Fruit fly (Drosophila melanogaster) whole organism, embryonic: ENCODE data around the gene CG46465.

ENCODE experiments used
- CG10147 ChIP-seq: fragments of 200-800 bp; sonication (Bioruptor generic); optimal IDR thresholded peaks from 2 replicates; lab custom pipeline; 2019; ENCODE audit warnings: missing biosample characterization, mild to moderate bottlenecking, missing genetic modification characterization, moderate library complexity
- CG10274 ChIP-seq: fragments of 200-800 bp; sonication (Bioruptor generic); optimal IDR thresholded peaks from 3 replicates; lab custom pipeline; 2017; ENCODE audit warnings: missing biosample characterization, mild to moderate bottlenecking, missing genetic modification characterization
- CG11560 ChIP-seq: fragments of 200-800 bp; sonication (Bioruptor generic); IDR thresholded peaks from 3 replicates; pipeline ENCODE4 v1.3.6; 2022; ENCODE audit warnings: missing biosample characterization, missing genetic modification characterization
- CG12071 ChIP-seq: fragments of 200-800 bp; sonication (Bioruptor generic); optimal IDR thresholded peaks from 3 replicates; lab custom pipeline; 2018; ENCODE audit warnings: missing biosample characterization, mild to moderate bottlenecking, missing genetic modification characterization
- CG1603 ChIP-seq: fragments of 200-800 bp; sonication (Bioruptor generic); optimal IDR thresholded peaks from 2 replicates; lab custom pipeline; 2019; ENCODE audit warnings: missing biosample characterization, mild to moderate bottlenecking, missing genetic modification characterization, moderate library complexity
- CG17359 ChIP-seq: fragments of 200-800 bp; sonication (Bioruptor generic); optimal IDR thresholded peaks from 3 replicates; lab custom pipeline; 2018; ENCODE audit warnings: missing biosample characterization, mild to moderate bottlenecking, missing genetic modification characterization, moderate library complexity
- CG17385 ChIP-seq: fragments of 200-800 bp; sonication (Bioruptor generic); optimal IDR thresholded peaks from 3 replicates; lab custom pipeline; 2018; ENCODE audit warnings: missing biosample characterization, mild to moderate bottlenecking, missing genetic modification characterization
- CG17829 ChIP-seq: fragments of 200-800 bp; optimal IDR thresholded peaks from 2 replicates; lab custom pipeline; 2019; ENCODE audit warnings: missing biosample characterization, mild to moderate bottlenecking, missing genetic modification characterization, moderate library complexity
- CG17912 ChIP-seq: fragments of 200-800 bp; sonication (Bioruptor generic); optimal IDR thresholded peaks from 2 replicates; lab custom pipeline; 2018; ENCODE audit warnings: missing biosample characterization, mild to moderate bottlenecking, missing genetic modification characterization
- CG2712 ChIP-seq: fragments of 200-800 bp; optimal IDR thresholded peaks from 3 replicates; lab custom pipeline; 2019; ENCODE audit warnings: missing biosample characterization, mild to moderate bottlenecking, missing genetic modification characterization, moderate library complexity
- CG2875 ChIP-seq: fragments of 200-800 bp; sonication (Bioruptor generic); optimal IDR thresholded peaks from 2 replicates; lab custom pipeline; 2017; ENCODE audit warnings: missing biosample characterization, mild to moderate bottlenecking, missing genetic modification characterization, missing genetic modification reagents
- CG2889 ChIP-seq: fragments of 200-800 bp; sonication (Bioruptor generic); IDR thresholded peaks from 3 replicates; pipeline ENCODE4 v1.3.6; 2022; ENCODE audit warnings: missing biosample characterization, missing genetic modification characterization
- CG30403 ChIP-seq: fragments of 200-800 bp; sonication (Bioruptor generic); optimal IDR thresholded peaks from 3 replicates; lab custom pipeline; 2016; ENCODE audit warnings: missing biosample characterization, missing genetic modification characterization
- CG33557 ChIP-seq: fragments of 200-800 bp; sonication (Bioruptor generic); optimal IDR thresholded peaks from 2 replicates; lab custom pipeline; 2019; ENCODE audit warnings: missing biosample characterization, mild to moderate bottlenecking, missing genetic modification characterization, moderate library complexity
- CG3838 ChIP-seq: fragments of 200-800 bp; sonication (Bioruptor generic); optimal IDR thresholded peaks from 3 replicates; lab custom pipeline; 2016; ENCODE audit warnings: missing biosample characterization, missing genetic modification characterization
- CG3995 ChIP-seq: fragments of 200-800 bp; sonication (Bioruptor generic); optimal IDR thresholded peaks from 3 replicates; lab custom pipeline; 2016; ENCODE audit warnings: missing biosample characterization, missing genetic modification characterization
- CG4328 ChIP-seq: fragments of 200-800 bp; sonication (Bioruptor generic); optimal IDR thresholded peaks from 3 replicates; lab custom pipeline; 2017; ENCODE audit warnings: missing biosample characterization, missing genetic modification reagents, missing genetic modification characterization
- CG4424 ChIP-seq: fragments of 200-800 bp; sonication (Bioruptor generic); optimal IDR thresholded peaks from 3 replicates; lab custom pipeline; 2016; ENCODE audit warnings: missing biosample characterization, missing genetic modification characterization
- CG7786 ChIP-seq: fragments of 200-800 bp; sonication (Bioruptor generic); optimal IDR thresholded peaks from 2 replicates; lab custom pipeline; 2016; ENCODE audit warnings: missing biosample characterization, missing genetic modification characterization
- CG8924 ChIP-seq: fragments of 200-800 bp; optimal IDR thresholded peaks from 3 replicates; lab custom pipeline; 2019; ENCODE audit warnings: missing biosample characterization, mild to moderate bottlenecking, missing genetic modification characterization, moderate library complexity
- CTCF ChIP-seq: fragments of 200-800 bp; sonication (Bioruptor generic); optimal IDR thresholded peaks from 2 replicates; lab custom pipeline; 2017; ENCODE audit warnings: missing biosample characterization, mild to moderate bottlenecking, missing genetic modification characterization, moderate library complexity
- Dfd ChIP-seq, 2 experiments: fragments of >200 bp; optimal IDR thresholded peaks; 2 replicates each; lab custom pipeline; 2017; ENCODE audit warnings: missing biosample characterization in 2 of 2, missing genetic modification characterization in 2 of 2
- Doc2 ChIP-seq: fragments of 200-800 bp; sonication (Bioruptor generic); IDR thresholded peaks from 2 replicates; pipeline ENCODE4 v1.3.6; 2022; ENCODE audit warnings: missing biosample characterization, missing genetic modification characterization
- Doc3 ChIP-seq: fragments of 200-800 bp; sonication (Bioruptor generic); IDR thresholded peaks from 3 replicates; pipeline ENCODE4 v1.3.6; 2022; ENCODE audit warnings: missing biosample characterization, missing genetic modification characterization; ENCODE audit not compliant: partially characterized antibody
- Eip74EF ChIP-seq, 2 experiments: fragments of 200-800 bp in 1 of 2; fragments of >200 bp in 1 of 2; sonication (Bioruptor generic) in 1 of 2; optimal IDR thresholded peaks; 2 replicates each; lab custom pipeline; 2017 to 2019; ENCODE audit warnings: missing biosample characterization in 2 of 2, missing genetic modification characterization in 2 of 2, mild to moderate bottlenecking in 1 of 2, moderate library complexity in 1 of 2
- Hmx ChIP-seq: fragments of 200-800 bp; sonication (Bioruptor generic); optimal IDR thresholded peaks from 2 replicates; lab custom pipeline; 2016; ENCODE audit warnings: missing biosample characterization, missing genetic modification characterization
- Mad ChIP-seq: fragments of 200-800 bp; sonication (Bioruptor generic); optimal IDR thresholded peaks from 2 replicates; lab custom pipeline; 2016; ENCODE audit warnings: missing biosample characterization, missing genetic modification characterization
- Mes4 ChIP-seq: fragments of 200-800 bp; sonication (Bioruptor generic); optimal IDR thresholded peaks from 2 replicates; lab custom pipeline; 2016; ENCODE audit warnings: missing biosample characterization, missing genetic modification characterization
- Nf-YA ChIP-seq: fragments of 200-800 bp; sonication (Bioruptor generic); IDR thresholded peaks from 2 replicates; pipeline ENCODE4 v1.3.6; 2022; ENCODE audit warnings: missing biosample characterization, missing genetic modification characterization
- NfI ChIP-seq: fragments of 200-800 bp; sonication (Bioruptor generic); optimal IDR thresholded peaks from 3 replicates; lab custom pipeline; 2018; ENCODE audit warnings: missing biosample characterization, mild to moderate bottlenecking, missing genetic modification characterization, moderate library complexity
- Sox102F ChIP-seq: fragments of 200-800 bp; sonication (Bioruptor generic); optimal IDR thresholded peaks from 2 replicates; lab custom pipeline; 2018; ENCODE audit warnings: missing biosample characterization, mild to moderate bottlenecking, missing genetic modification characterization, moderate library complexity
- YL-1 ChIP-seq: fragments of 200-800 bp; sonication (Bioruptor generic); optimal IDR thresholded peaks from 3 replicates; lab custom pipeline; 2017; ENCODE audit warnings: missing biosample characterization, mild to moderate bottlenecking, missing genetic modification characterization
- bigmax ChIP-seq: fragments of 200-800 bp; sonication (Bioruptor generic); optimal IDR thresholded peaks from 2 replicates; lab custom pipeline; 2018; ENCODE audit warnings: missing biosample characterization, mild to moderate bottlenecking, missing genetic modification characterization
- br ChIP-seq: fragments of >200 bp; optimal IDR thresholded peaks from 2 replicates; lab custom pipeline; 2017
- cas ChIP-seq: fragments of 200-800 bp; sonication (Bioruptor generic); IDR thresholded peaks from 2 replicates; pipeline ENCODE4 v1.3.6; 2022; ENCODE audit warnings: missing biosample characterization, missing genetic modification characterization
- da ChIP-seq: fragments of 200-800 bp; sonication (Bioruptor generic); optimal IDR thresholded peaks from 2 replicates; lab custom pipeline; 2016; ENCODE audit warnings: missing biosample characterization, missing genetic modification characterization
- dati ChIP-seq: fragments of 200-800 bp; sonication (Bioruptor generic); IDR thresholded peaks from 2 replicates; pipeline ENCODE4 v1.3.6; 2022; ENCODE audit warnings: missing biosample characterization, missing genetic modification characterization
- fd3F ChIP-seq: fragments of 200-800 bp; sonication (Bioruptor generic); optimal IDR thresholded peaks from 2 replicates; lab custom pipeline; 2018; ENCODE audit warnings: missing biosample characterization, mild to moderate bottlenecking, missing genetic modification characterization, moderate library complexity
- grau ChIP-seq: fragments of 200-800 bp; optimal IDR thresholded peaks from 3 replicates; lab custom pipeline; 2019; ENCODE audit warnings: missing biosample characterization, mild to moderate bottlenecking, missing genetic modification characterization, moderate library complexity
- phol ChIP-seq: fragments of 200-800 bp; sonication (Bioruptor generic); optimal IDR thresholded peaks from 3 replicates; lab custom pipeline; 2018; ENCODE audit warnings: missing biosample characterization, mild to moderate bottlenecking, missing genetic modification characterization, moderate library complexity
- ro ChIP-seq: fragments of 200-800 bp; sonication (Bioruptor generic); IDR thresholded peaks from 2 replicates; pipeline ENCODE4 v1.3.6; 2022; ENCODE audit warnings: missing biosample characterization, missing genetic modification characterization
- so ChIP-seq: fragments of 200-800 bp; sonication (Bioruptor generic); IDR thresholded peaks from 3 replicates; pipeline ENCODE4 v1.3.6; 2022; ENCODE audit warnings: missing biosample characterization, missing genetic modification characterization
- sug ChIP-seq: fragments of 200-800 bp; optimal IDR thresholded peaks from 2 replicates; lab custom pipeline; 2019; ENCODE audit warnings: missing biosample characterization, mild to moderate bottlenecking, missing genetic modification characterization, moderate library complexity
- tap ChIP-seq: fragments of 200-800 bp; optimal IDR thresholded peaks from 3 replicates; lab custom pipeline; 2019; ENCODE audit warnings: missing biosample characterization, mild to moderate bottlenecking, missing genetic modification characterization, moderate library complexity
- tgo ChIP-seq: fragments of 200-800 bp; sonication (Bioruptor generic); IDR thresholded peaks from 3 replicates; pipeline ENCODE4 v1.3.6; 2022; ENCODE audit warnings: missing biosample characterization, missing genetic modification characterization
- tin ChIP-seq: fragments of 200-800 bp; sonication (Bioruptor generic); optimal IDR thresholded peaks from 3 replicates; lab custom pipeline; 2016; ENCODE audit warnings: missing biosample characterization, missing genetic modification characterization
- tll ChIP-seq, 2 experiments: fragments of 200-800 bp in 1 of 2; fragments of >200 bp in 1 of 2; sonication (Bioruptor generic) in 1 of 2; optimal IDR thresholded peaks; 2 replicates each; lab custom pipeline; 2017 to 2019; ENCODE audit warnings: missing biosample characterization in 2 of 2, missing genetic modification characterization in 2 of 2, mild to moderate bottlenecking in 1 of 2, moderate library complexity in 1 of 2
- ttk ChIP-seq: fragments of 200-800 bp; sonication (Bioruptor generic); IDR thresholded peaks from 2 replicates; pipeline ENCODE4 v2.1.2; 2022; ENCODE audit warnings: missing biosample characterization, missing genetic modification characterization
- wor ChIP-seq: fragments of 200-800 bp; sonication (Bioruptor generic); IDR thresholded peaks from 2 replicates; pipeline ENCODE4 v1.3.6; 2022; ENCODE audit warnings: missing biosample characterization, missing genetic modification characterization
- zfh2 ChIP-seq: fragments of 200-800 bp; sonication (Bioruptor generic); optimal IDR thresholded peaks from 2 replicates; lab custom pipeline; 2016; ENCODE audit warnings: missing biosample characterization, missing genetic modification characterization

CG46465 gene

DNA sequence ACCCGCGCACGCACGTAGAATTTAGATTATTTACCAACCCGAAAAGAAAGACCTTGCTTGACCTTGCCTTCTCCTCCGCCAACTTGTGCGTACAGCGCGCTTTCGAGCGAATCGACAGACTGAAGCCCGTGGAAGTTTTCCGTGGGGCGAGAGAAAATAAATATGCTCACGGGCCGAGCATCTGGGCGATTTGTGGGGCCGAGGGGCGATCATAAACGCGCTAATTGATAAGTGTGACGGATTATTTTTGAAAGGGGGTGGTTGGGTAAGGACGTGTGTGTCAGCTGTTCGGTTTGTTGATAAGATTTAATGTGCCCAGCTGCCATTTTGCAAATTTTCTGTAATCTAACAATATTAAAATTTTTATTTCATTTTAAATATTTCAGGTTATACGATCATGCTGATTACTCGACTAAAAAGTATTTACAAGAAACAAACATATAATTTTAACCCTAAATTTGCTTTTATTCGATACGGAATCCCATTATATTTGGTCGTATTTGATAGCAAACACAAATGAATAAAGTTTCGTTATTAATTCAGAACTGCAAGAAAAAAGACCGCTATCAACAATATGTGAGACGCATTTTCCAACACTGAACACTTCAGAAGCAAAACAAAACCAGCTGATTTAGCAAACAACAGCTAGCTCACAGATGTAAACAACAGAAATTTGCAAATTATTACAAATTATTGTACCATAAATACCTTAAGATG lies 18.1 kb upstream of the CG46465 start, which contains the start of the genes L2HGDH and CG10431 (continued):
- TF ChIP-seq tap (tag; lab: Kevin White, UChicago) (peak; percentile 38), fd3F (GFP tag; lab: Kevin White, UChicago) (peak; percentile 44), CG10274 (no peak), Dfd (GFP tag; optimal IDR thresholded peaks at IDR 0.05; lab: Kevin White, UChicago) (no peak), CG2889 (no peak), Eip74EF (GFP tag; optimal IDR thresholded peaks at IDR 0.05; lab: Kevin White, UChicago) (peak in 1 of 2 experiments; percentile 3), phol (tag; lab: Kevin White, UChicago) (peak; percentile 79), CG17359 (tag; lab: Kevin White, UChicago) (peak; percentile 54), zfh2 (GFP tag; lab: Kevin White, UChicago) (no peak), CG30403 (GFP tag; lab: Kevin White, UChicago) (peak; percentile 80), CG4328 (GFP tag; lab: Kevin White, UChicago) (peak; percentile 56), CG33557 (GFP tag; lab: Kevin White, UChicago) (no peak), CG2875 (GFP tag; lab: Kevin White, UChicago) (peak; percentile 27), CG12071 (GFP tag; lab: Kevin White, UChicago) (peak; percentile 57), Doc2 (no peak), ttk (GFP tag; lab: Robert Waterston, UW) (no peak; the same call in 1 of the 2 replicates), CG17829 (tag; lab: Kevin White, UChicago) (peak; percentile 77), Mes4 (no peak), sug (tag; lab: Kevin White, UChicago) (peak; percentile 91), Nf-YA (GFP tag; lab: Robert Waterston, UW) (no peak), wor (GFP tag; lab: Robert Waterston, UW) (no peak), CG3838 (GFP tag; lab: Kevin White, UChicago) (peak; percentile 7), CG10147 (GFP tag; lab: Kevin White, UChicago) (peak; percentile 50), CG3995 (GFP tag; lab: Kevin White, UChicago) (peak; percentile 56), CG4424 (GFP tag; lab: Kevin White, UChicago) (peak; percentile 76), Doc3 (GFP tag; lab: Robert Waterston, UW) (no peak), Sox102F (GFP tag; lab: Kevin White, UChicago) (peak; percentile 55), Hmx (GFP tag; lab: Kevin White, UChicago) (peak; percentile 61), ro (GFP tag; lab: Robert Waterston, UW) (no peak), CG11560 (tag; lab: Robert Waterston, UW) (no peak), Mad (GFP tag; lab: Kevin White, UChicago) (peak; percentile 31), bigmax (peak; percentile 83), NfI (peak; percentile 57), CG2712 (tag; lab: Kevin White, UChicago) (peak; percentile 77), CG17385 (GFP tag; lab: Kevin White, UChicago) (peak; percentile 58), br (no peak), tgo (GFP tag; lab: Robert Waterston, UW) (peak; percentile 32; the same call in 1 of the 3 replicates), dati (GFP tag; lab: Robert Waterston, UW) (no peak), tin (peak; percentile 69), cas (0 out of 2 replicates have a peak, but pooled peaks have one; percentile 29), da (GFP tag; lab: Kevin White, UChicago) (no peak), CG8924 (peak; percentile 85), tll (GFP tag; optimal IDR thresholded peaks at IDR 0.05; lab: Kevin White, UChicago) (peak in 1 of 2 experiments; percentile 13), CG7786 (GFP tag; lab: Kevin White, UChicago) (peak; percentile 14), YL-1 (GFP tag; lab: Kevin White, UChicago) (peak; percentile 52), CG1603 (tag; lab: Kevin White, UChicago) (peak; percentile 42), so (0 out of 3 replicates have a peak, but pooled peaks have one; percentile 32), CTCF (GFP tag; lab: Kevin White, UChicago) (no peak), grau (tag; lab: Kevin White, UChicago) (peak; percentile 67), CG17912 (GFP tag; lab: Kevin White, UChicago) (no peak)
